Worm (Caenorhabditis elegans): ENCODE results near the gene plp-1.

Gene plp-1

DNA sequence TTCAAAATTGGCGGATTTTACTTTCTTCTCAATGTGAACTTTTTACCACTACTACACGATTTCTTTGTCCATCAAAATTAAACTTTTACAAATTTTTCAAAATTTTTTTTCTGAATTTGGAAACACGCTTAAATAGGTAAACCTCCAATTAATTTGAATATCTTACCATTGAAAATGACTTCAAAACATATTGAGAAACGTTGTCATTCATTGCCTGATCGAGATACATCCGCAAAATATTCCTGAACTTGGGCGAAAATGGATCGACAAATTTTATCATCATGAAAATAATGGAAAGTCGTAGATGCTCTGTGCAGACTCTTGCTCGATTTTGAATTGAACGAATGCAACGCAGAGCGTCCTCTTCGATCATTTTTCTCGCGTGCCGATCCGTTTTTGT lies 13.7 kb downstream of the plp-1 start:
- TF ChIP-seq unc-62 (GFP tag; optimal IDR thresholded peaks at IDR 0.05), result no peak

DNA sequence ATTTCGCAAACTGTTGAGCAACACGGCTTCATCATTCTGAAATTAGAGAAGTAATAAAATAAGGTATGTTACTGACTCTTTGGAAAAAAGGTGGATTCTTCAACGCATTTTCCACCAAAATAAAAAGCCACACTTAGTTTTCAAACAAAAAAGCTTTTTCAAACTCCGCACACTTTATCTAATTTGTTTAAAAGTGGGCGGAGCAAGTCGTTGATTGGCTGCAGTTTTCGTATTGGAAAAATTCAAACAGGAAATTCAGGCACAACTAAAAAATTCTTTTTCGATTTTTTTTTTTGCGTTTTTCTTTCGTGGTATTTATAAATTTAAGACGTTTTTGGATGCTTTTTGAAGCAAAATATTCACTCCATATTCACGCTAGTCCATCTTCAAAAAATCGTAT lies 17.3 kb downstream of the plp-1 start:
- no peak for TF ChIP-seq unc-62 (GFP tag; optimal IDR thresholded peaks at IDR 0.05)

DNA sequence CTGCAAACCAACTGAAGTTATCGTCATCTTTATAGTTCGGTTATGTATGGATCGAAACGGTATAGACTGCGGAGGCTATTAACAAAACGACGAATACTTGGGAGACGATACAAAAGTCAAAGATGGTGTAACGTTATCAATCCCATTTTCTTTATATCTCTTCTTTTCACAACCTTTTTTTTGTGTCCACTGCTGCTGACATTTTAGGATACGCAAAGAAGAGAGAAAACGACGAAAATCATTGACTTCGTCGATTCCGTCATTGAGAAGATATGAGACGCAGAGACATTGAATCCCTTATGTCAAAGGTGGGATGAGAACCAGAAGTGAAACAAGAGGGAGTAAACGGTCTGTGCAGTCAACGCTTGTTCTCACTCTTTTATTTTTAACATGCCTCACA lies 18.0 kb downstream of the plp-1 start, which contains the start of gene cima-1:
TSS of gene cima-1 (plus strand) at position 340 of the 400 bp plus-strand sequence.
- no peak for TF ChIP-seq unc-62 (GFP tag; optimal IDR thresholded peaks at IDR 0.05)

- no peak for TF ChIP-seq unc-62 (GFP tag; optimal IDR thresholded peaks at IDR 0.05)
Measured at ce11 chrIV:7653198-7653597, 20.0 kb downstream of the plp-1 start.

- TF ChIP-seq unc-62 (GFP tag; optimal IDR thresholded peaks at IDR 0.05), result no peak
Measured at ce11 chrIV:7654212-7654778, 21.1 kb downstream of the plp-1 start, which contains the start of gene nrde-4. nrde-4 (minus strand) TSS chrIV:7654262.

DNA sequence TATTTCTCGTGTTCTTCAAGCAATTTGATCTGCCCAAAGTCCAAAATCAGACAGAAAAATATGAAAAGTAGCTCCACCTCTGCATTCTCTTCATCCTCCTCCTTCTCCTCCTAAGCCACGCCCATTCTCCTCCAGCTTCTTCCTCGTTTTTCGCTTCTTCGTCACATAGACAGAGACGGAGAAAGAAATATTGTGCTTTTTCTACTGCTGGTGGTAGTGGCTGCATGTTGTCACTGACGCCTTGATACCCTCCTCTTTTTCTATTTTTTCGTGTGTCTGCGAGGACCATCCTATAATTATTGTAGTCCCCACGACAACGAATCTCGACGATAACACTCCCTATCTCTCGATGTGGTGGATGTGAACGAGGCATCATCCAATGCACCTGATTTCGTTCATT lies 25.4 kb downstream of the plp-1 start, which contains the start of gene C08G9.1:
TSS of gene C08G9.1 (plus strand) at position 175 of the 400 bp plus-strand sequence.
- no peak for TF ChIP-seq unc-62 (GFP tag; optimal IDR thresholded peaks at IDR 0.05)

- TF ChIP-seq unc-62 (GFP tag; optimal IDR thresholded peaks at IDR 0.05), result no peak
Measured at ce11 chrIV:7659481-7659880, 26.3 kb downstream of the plp-1 start.

DNA sequence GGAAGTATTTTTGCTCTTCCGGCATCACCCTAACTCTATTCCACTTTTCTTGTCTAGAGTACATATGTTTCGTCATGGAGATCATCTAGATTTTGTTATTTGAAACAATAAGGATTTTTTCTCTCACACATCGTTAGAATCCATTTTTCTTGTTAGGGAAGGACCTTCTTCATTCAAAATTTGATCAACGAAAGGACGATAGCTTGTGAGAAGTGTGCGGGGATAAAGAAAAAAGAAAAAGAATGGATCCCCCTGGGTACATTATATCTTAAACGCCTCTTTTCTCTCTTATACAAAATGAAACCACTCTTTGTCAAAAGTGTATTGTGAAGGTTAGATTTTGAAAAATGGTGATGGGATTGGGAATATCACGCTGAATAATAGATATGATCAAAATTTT lies 28.4 kb downstream of the plp-1 start:
- TF ChIP-seq unc-62 (GFP tag; optimal IDR thresholded peaks at IDR 0.05), result no peak

- TF ChIP-seq unc-62 (GFP tag; optimal IDR thresholded peaks at IDR 0.05), result no peak
Measured at ce11 chrIV:7663006-7663405, 29.8 kb downstream of the plp-1 start.

DNA sequence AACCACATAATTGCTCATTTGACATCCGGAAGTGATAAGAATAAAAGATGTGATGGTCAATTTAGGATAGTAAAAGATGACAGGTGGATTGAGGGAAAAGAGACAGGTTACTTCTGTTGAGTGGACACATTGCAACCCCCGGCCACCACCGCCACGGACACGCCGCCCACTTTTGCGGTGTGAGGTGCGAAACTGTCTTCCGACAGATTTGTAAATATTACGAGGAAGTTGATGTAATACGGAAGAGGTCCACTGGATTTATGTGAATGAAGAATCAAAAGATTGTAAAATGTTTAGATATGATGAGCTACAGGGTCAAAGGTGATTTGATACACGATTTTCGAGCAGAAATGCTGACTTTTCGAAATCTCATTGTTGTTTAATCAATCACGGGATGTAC lies 39.7 kb downstream of the plp-1 start, which contains the start of gene C08G9.2:
TSS of gene C08G9.2 (minus strand) at position 101 of the 400 bp plus-strand sequence.
- no peak for TF ChIP-seq unc-62 (GFP tag; optimal IDR thresholded peaks at IDR 0.05)

ce11 chrIV:7674874-7675273 lies 41.7 kb downstream of the plp-1 start, which contains the start of gene itr-1:
itr-1 (plus strand) TSS chrIV:7675174.
- TF ChIP-seq unc-62 (GFP tag; optimal IDR thresholded peaks at IDR 0.05), result no peak

DNA sequence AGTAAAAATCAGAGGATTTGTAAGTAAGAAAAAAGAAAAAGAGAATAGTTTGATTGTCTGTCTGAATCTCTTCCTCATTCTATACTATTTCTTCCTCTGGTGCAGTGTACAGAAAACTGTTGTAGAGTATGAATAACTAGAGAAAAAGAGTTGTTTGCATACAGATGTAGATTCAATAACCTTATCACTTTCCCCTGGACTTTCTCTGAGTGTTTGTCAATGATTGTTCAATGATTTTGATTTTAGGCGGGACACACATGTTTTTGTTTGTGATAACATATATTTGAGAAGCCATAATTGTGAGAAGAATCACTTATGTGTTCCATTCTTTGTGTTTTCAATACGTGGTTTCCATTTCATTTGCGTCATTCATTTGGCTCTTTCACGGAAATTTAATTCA lies 46.0 kb downstream of the plp-1 start:
- no peak for TF ChIP-seq unc-62 (GFP tag; optimal IDR thresholded peaks at IDR 0.05)

All from whole organism, dauer.